Fruit fly (Drosophila melanogaster) whole organism, embryonic: ENCODE measurements around the gene CG12507.
A peak's percentile ranks its signal among the peaks of the same experiment; 100 is the strongest.

Experiments used
- Abd-B ChIP-seq: fragments of 200-800 bp; sonication (Bioruptor generic); optimal IDR thresholded peaks from 2 replicates; lab custom pipeline; 2018; ENCODE audit warnings: missing biosample characterization, mild to moderate bottlenecking, missing genetic modification characterization, moderate library complexity
- C15 ChIP-seq: fragments of 200-800 bp; sonication (Bioruptor generic); IDR thresholded peaks from 3 replicates; pipeline ENCODE4 v1.3.6; 2022; ENCODE audit warnings: missing biosample characterization, missing genetic modification characterization
- CG10654 ChIP-seq: fragments of 200-800 bp; sonication (Bioruptor generic); optimal IDR thresholded peaks from 2 replicates; lab custom pipeline; 2016; ENCODE audit warnings: missing biosample characterization, missing genetic modification characterization
- CG11247 ChIP-seq: fragments of 200-800 bp; sonication (Bioruptor generic); IDR thresholded peaks from 2 replicates; pipeline ENCODE4 v1.3.6; 2022; ENCODE audit warnings: missing biosample characterization, missing genetic modification characterization
- CG12104 ChIP-seq: fragments of 200-800 bp; sonication (Bioruptor generic); optimal IDR thresholded peaks from 3 replicates; lab custom pipeline; 2016; ENCODE audit warnings: missing biosample characterization, missing genetic modification characterization
- CG12236 ChIP-seq: fragments of 200-800 bp; sonication (Bioruptor generic); optimal IDR thresholded peaks from 2 replicates; lab custom pipeline; 2016; ENCODE audit warnings: missing biosample characterization, missing genetic modification characterization
- CG13287 ChIP-seq: fragments of 200-800 bp; sonication (Bioruptor generic); IDR thresholded peaks from 2 replicates; pipeline ENCODE4 v1.3.6; 2022; ENCODE audit warnings: missing biosample characterization, missing genetic modification characterization; ENCODE audit not compliant: partially characterized antibody
- CG13775 ChIP-seq: fragments of 200-800 bp; sonication (Bioruptor generic); optimal IDR thresholded peaks from 3 replicates; lab custom pipeline; 2017; ENCODE audit warnings: missing biosample characterization, mild to moderate bottlenecking, missing genetic modification characterization
- CG15479 ChIP-seq: fragments of 200-800 bp; sonication (Bioruptor generic); optimal IDR thresholded peaks from 3 replicates; lab custom pipeline; 2019; ENCODE audit warnings: missing biosample characterization, mild to moderate bottlenecking, missing genetic modification characterization, moderate library complexity
- CG17612 ChIP-seq: fragments of 200-800 bp; sonication (Bioruptor generic); IDR thresholded peaks from 2 replicates; pipeline ENCODE4 v1.3.6; 2022; ENCODE audit warnings: missing biosample characterization, missing genetic modification characterization
- CG3163 ChIP-seq: fragments of 200-800 bp; sonication (Bioruptor generic); optimal IDR thresholded peaks from 3 replicates; lab custom pipeline; 2016; ENCODE audit warnings: missing biosample characterization, missing genetic modification characterization
- CG32767 ChIP-seq: fragments of 200-800 bp; sonication (Bioruptor generic); IDR thresholded peaks from 2 replicates; pipeline ENCODE4 v1.3.6; 2022; ENCODE audit warnings: missing biosample characterization, missing genetic modification characterization
- CG32772 ChIP-seq: fragments of 200-800 bp; sonication (Bioruptor generic); IDR thresholded peaks from 2 replicates; pipeline ENCODE4 v1.3.6; 2022; ENCODE audit warnings: missing biosample characterization, missing genetic modification characterization
- CG33557 ChIP-seq: fragments of 200-800 bp; sonication (Bioruptor generic); optimal IDR thresholded peaks from 2 replicates; lab custom pipeline; 2019; ENCODE audit warnings: missing biosample characterization, mild to moderate bottlenecking, missing genetic modification characterization, moderate library complexity
- CG3407 ChIP-seq: fragments of 200-800 bp; sonication (Bioruptor generic); optimal IDR thresholded peaks from 2 replicates; lab custom pipeline; 2018; ENCODE audit warnings: missing biosample characterization, mild to moderate bottlenecking, missing genetic modification characterization
- CG4707 ChIP-seq: fragments of 200-800 bp; sonication (Bioruptor generic); optimal IDR thresholded peaks from 2 replicates; lab custom pipeline; 2018; ENCODE audit warnings: missing biosample characterization, mild to moderate bottlenecking, missing genetic modification characterization, moderate library complexity
- CG5953 ChIP-seq: fragments of 200-800 bp; sonication (Bioruptor generic); IDR thresholded peaks from 2 replicates; pipeline ENCODE4 v1.3.6; 2022; ENCODE audit warnings: missing biosample characterization, missing genetic modification characterization
- CG7839 ChIP-seq: fragments of 200-800 bp; sonication (Bioruptor generic); optimal IDR thresholded peaks from 3 replicates; lab custom pipeline; 2018; ENCODE audit warnings: missing biosample characterization, mild to moderate bottlenecking, missing genetic modification characterization, moderate library complexity
- CG9215 ChIP-seq: fragments of 200-800 bp; sonication (Bioruptor generic); IDR thresholded peaks from 2 replicates; pipeline ENCODE4 v1.3.6; 2022; ENCODE audit warnings: missing biosample characterization, missing genetic modification characterization
- Dek ChIP-seq: fragments of 200-800 bp; sonication (Bioruptor generic); optimal IDR thresholded peaks from 3 replicates; lab custom pipeline; 2019; ENCODE audit warnings: missing biosample characterization, mild to moderate bottlenecking, missing genetic modification characterization, moderate library complexity
- E2f2 ChIP-seq: fragments of 200-800 bp; sonication (Bioruptor generic); IDR thresholded peaks from 2 replicates; pipeline ENCODE4 v1.3.6; 2022; ENCODE audit warnings: missing biosample characterization, missing genetic modification characterization
- Eip74EF ChIP-seq, 2 experiments: fragments of 200-800 bp in 1 of 2; fragments of >200 bp in 1 of 2; sonication (Bioruptor generic) in 1 of 2; optimal IDR thresholded peaks; 2 replicates each; lab custom pipeline; 2017 to 2019; ENCODE audit warnings: missing biosample characterization in 2 of 2, missing genetic modification characterization in 2 of 2, mild to moderate bottlenecking in 1 of 2, moderate library complexity in 1 of 2
- Hr3 ChIP-seq: fragments of 200-800 bp; sonication (Bioruptor generic); optimal IDR thresholded peaks from 3 replicates; lab custom pipeline; 2016; ENCODE audit warnings: missing biosample characterization, missing genetic modification characterization
- Hr39 ChIP-seq: fragments of >200 bp; optimal IDR thresholded peaks from 2 replicates; lab custom pipeline; 2017
- Hr78 ChIP-seq, 2 experiments: fragments of 200-800 bp in 1 of 2; fragments of >200 bp in 1 of 2; sonication (Bioruptor generic) in 1 of 2; optimal IDR thresholded peaks; 2 replicates each; lab custom pipeline; 2017 to 2019; ENCODE audit warnings: missing biosample characterization in 2 of 2, missing genetic modification characterization in 2 of 2, mild to moderate bottlenecking in 1 of 2, moderate library complexity in 1 of 2
- NK7.1 ChIP-seq: fragments of 200-800 bp; sonication (Bioruptor generic); optimal IDR thresholded peaks from 3 replicates; lab custom pipeline; 2016; ENCODE audit warnings: missing biosample characterization, missing genetic modification characterization
- Rfx ChIP-seq: fragments of 200-800 bp; sonication (Bioruptor generic); IDR thresholded peaks from 2 replicates; pipeline ENCODE4 v1.3.6; 2022; ENCODE audit warnings: missing biosample characterization, missing genetic modification characterization
- Sin3A ChIP-seq: fragments of >200 bp; optimal IDR thresholded peaks from 2 replicates; lab custom pipeline; 2018
- Sox100B ChIP-seq: fragments of 200-800 bp; sonication (Bioruptor generic); optimal IDR thresholded peaks from 3 replicates; lab custom pipeline; 2018; ENCODE audit warnings: missing biosample characterization, mild to moderate bottlenecking, missing genetic modification characterization
- ab ChIP-seq: fragments of 200-800 bp; sonication (Bioruptor generic); optimal IDR thresholded peaks from 2 replicates; lab custom pipeline; 2016; ENCODE audit warnings: missing biosample characterization, missing genetic modification characterization
- ara ChIP-seq: fragments of 200-800 bp; sonication (Bioruptor generic); IDR thresholded peaks from 2 replicates; pipeline ENCODE4 v1.3.6; 2022; ENCODE audit warnings: missing biosample characterization, missing genetic modification characterization
- bigmax ChIP-seq: fragments of 200-800 bp; sonication (Bioruptor generic); optimal IDR thresholded peaks from 2 replicates; lab custom pipeline; 2018; ENCODE audit warnings: missing biosample characterization, mild to moderate bottlenecking, missing genetic modification characterization
- cg ChIP-seq: fragments of 200-800 bp; sonication (Bioruptor generic); optimal IDR thresholded peaks from 3 replicates; lab custom pipeline; 2019; ENCODE audit warnings: missing biosample characterization, mild to moderate bottlenecking, missing genetic modification characterization, moderate library complexity
- corto ChIP-seq: fragments of 200-800 bp; sonication (Bioruptor generic); optimal IDR thresholded peaks from 2 replicates; lab custom pipeline; 2016; ENCODE audit warnings: missing biosample characterization, mild to moderate bottlenecking, missing genetic modification characterization, moderate library complexity
- crc ChIP-seq: fragments of 200-800 bp; sonication (Bioruptor generic); optimal IDR thresholded peaks from 2 replicates; lab custom pipeline; 2016; ENCODE audit warnings: missing biosample characterization, missing genetic modification characterization
- emc ChIP-seq: fragments of 200-800 bp; sonication (Bioruptor generic); optimal IDR thresholded peaks from 2 replicates; lab custom pipeline; 2016; ENCODE audit warnings: missing biosample characterization, missing genetic modification characterization
- gcm ChIP-seq: fragments of 200-800 bp; sonication (Bioruptor generic); optimal IDR thresholded peaks from 2 replicates; lab custom pipeline; 2019; ENCODE audit warnings: missing biosample characterization, mild to moderate bottlenecking, missing genetic modification characterization, moderate library complexity
- gcm2 ChIP-seq: fragments of 200-800 bp; sonication (Bioruptor generic); optimal IDR thresholded peaks from 2 replicates; lab custom pipeline; 2016; ENCODE audit warnings: missing biosample characterization, missing genetic modification characterization
- kah ChIP-seq: fragments of 200-800 bp; sonication (Bioruptor generic); optimal IDR thresholded peaks from 2 replicates; lab custom pipeline; 2018; ENCODE audit warnings: missing biosample characterization, mild to moderate bottlenecking, missing genetic modification characterization
- luna ChIP-seq: fragments of 200-800 bp; sonication (Bioruptor generic); optimal IDR thresholded peaks from 2 replicates; lab custom pipeline; 2016; ENCODE audit warnings: missing biosample characterization, missing genetic modification characterization
- pb ChIP-seq: fragments of 200-800 bp; sonication (Bioruptor generic); optimal IDR thresholded peaks from 3 replicates; lab custom pipeline; 2016; ENCODE audit warnings: missing biosample characterization, missing genetic modification characterization
- prd ChIP-seq, 3 experiments: fragments of >200 bp in 2 of 3; fragments of 200-800 bp in 1 of 3; sonication (Bioruptor generic) in 1 of 3; optimal IDR thresholded peaks in 2 of 3; IDR thresholded peaks in 1 of 3; 2 replicates in 2 of 3; 3 replicates in 1 of 3; pipeline versions ENCODE4 v1.3.6 to Lab custom; 2017 to 2022; ENCODE audit warnings: missing biosample characterization in 1 of 3, missing genetic modification characterization in 1 of 3
- pros ChIP-seq: fragments of 200-800 bp; sonication (Bioruptor generic); optimal IDR thresholded peaks from 3 replicates; lab custom pipeline; 2019; ENCODE audit warnings: missing biosample characterization, mild to moderate bottlenecking, missing genetic modification characterization, moderate library complexity
- sc ChIP-seq, 3 experiments: fragments of >200 bp in 2 of 3; fragments of 200-800 bp in 1 of 3; sonication (Bioruptor generic) in 1 of 3; optimal IDR thresholded peaks; 2 replicates in 2 of 3; 3 replicates in 1 of 3; lab custom pipeline; 2017; ENCODE audit warnings: mild to moderate bottlenecking in 1 of 3, missing biosample characterization in 1 of 3, missing genetic modification characterization in 1 of 3, missing genetic modification reagents in 1 of 3
- shn ChIP-seq: fragments of 200-800 bp; sonication (Bioruptor generic); optimal IDR thresholded peaks from 3 replicates; lab custom pipeline; 2016; ENCODE audit warnings: missing biosample characterization, missing genetic modification characterization
- slbo ChIP-seq: fragments of 200-800 bp; sonication (Bioruptor generic); IDR thresholded peaks from 2 replicates; pipeline ENCODE4 v1.3.6; 2022; ENCODE audit warnings: missing biosample characterization, missing genetic modification characterization
- sr ChIP-seq: fragments of 200-800 bp; sonication (Bioruptor generic); IDR thresholded peaks from 3 replicates; pipeline ENCODE4 v1.3.6; 2022; ENCODE audit warnings: missing biosample characterization, missing genetic modification characterization
- tna ChIP-seq: fragments of 200-800 bp; sonication (Bioruptor generic); IDR thresholded peaks from 2 replicates; pipeline ENCODE4 v1.3.6; 2022; ENCODE audit warnings: missing biosample characterization, missing genetic modification characterization; ENCODE audit not compliant: partially characterized antibody
- tup ChIP-seq: fragments of 200-800 bp; sonication (Bioruptor generic); optimal IDR thresholded peaks from 2 replicates; lab custom pipeline; 2016; ENCODE audit warnings: missing biosample characterization, mild to moderate bottlenecking, missing genetic modification characterization, moderate library complexity
- wdn ChIP-seq: fragments of 200-800 bp; sonication (Bioruptor generic); IDR thresholded peaks from 2 replicates; pipeline ENCODE4 v1.3.6; 2022; ENCODE audit warnings: missing biosample characterization, missing genetic modification characterization

CG12507 gene

dm6 chrX:16216830-16217517, 49.4 kb downstream of the CG12507 start (continued):
- TF ChIP-seq CG33557 (GFP tag; lab: Kevin White, UChicago), result no peak
- TF ChIP-seq wdn, result no peak
- TF ChIP-seq tna, result no peak
- TF ChIP-seq CG12104 (GFP tag; lab: Kevin White, UChicago), result no peak
- no peak for TF ChIP-seq gcm2 (GFP tag; lab: Kevin White, UChicago)
- no peak for TF ChIP-seq CG13775
- no peak for TF ChIP-seq CG7839 (tag; lab: Kevin White, UChicago)
- TF ChIP-seq Abd-B (GFP tag; lab: Kevin White, UChicago), result no peak
- no peak for TF ChIP-seq NK7.1 (GFP tag; lab: Kevin White, UChicago)
- no peak for TF ChIP-seq CG32767 (GFP tag; lab: Robert Waterston, UW)
- no peak for TF ChIP-seq CG11247 (GFP tag; lab: Robert Waterston, UW)
- TF ChIP-seq CG4707 (GFP tag; lab: Kevin White, UChicago), result no peak
- no peak for TF ChIP-seq pros (GFP tag; lab: Kevin White, UChicago)
- TF ChIP-seq Hr39 (lab: Kevin White, UChicago), result peak; percentile 76
- peak; percentile 38; the same call in 1 of the 2 replicates for TF ChIP-seq CG13287 (GFP tag; lab: Robert Waterston, UW)
- no peak for TF ChIP-seq corto (GFP tag; lab: Kevin White, UChicago)
- TF ChIP-seq CG10654 (GFP tag; lab: Kevin White, UChicago), result no peak
- no peak for TF ChIP-seq Hr3 (GFP tag; lab: Kevin White, UChicago)
- TF ChIP-seq CG32772 (GFP tag; lab: Robert Waterston, UW), result no peak
- no peak for TF ChIP-seq ab (GFP tag; lab: Kevin White, UChicago)
- no peak for TF ChIP-seq CG5953
- TF ChIP-seq CG17612 (GFP tag; lab: Robert Waterston, UW), result no peak
- no peak for TF ChIP-seq slbo (GFP tag; lab: Robert Waterston, UW)
- TF ChIP-seq prd (optimal IDR thresholded peaks at IDR 0.05; lab: Kevin White, UChicago), result no peak
- TF ChIP-seq prd (GFP tag; IDR thresholded peaks at IDR 0.05; lab: Robert Waterston, UW), result no peak
- TF ChIP-seq CG15479 (GFP tag; lab: Kevin White, UChicago), result peak; percentile 5
- peak in 1 of 2 experiments; percentile 28 for TF ChIP-seq Hr78 (GFP tag; optimal IDR thresholded peaks at IDR 0.05; lab: Kevin White, UChicago)
- no peak for TF ChIP-seq Rfx (GFP tag; lab: Robert Waterston, UW)
- no peak for TF ChIP-seq emc
- no peak for TF ChIP-seq sr (GFP tag; lab: Robert Waterston, UW)
- TF ChIP-seq sc (optimal IDR thresholded peaks at IDR 0.05; lab: Kevin White, UChicago), result no peak
- no peak for TF ChIP-seq sc (GFP tag; optimal IDR thresholded peaks at IDR 0.05; lab: Kevin White, UChicago)
- no peak for TF ChIP-seq C15 (GFP tag; lab: Robert Waterston, UW)
- no peak for TF ChIP-seq bigmax (GFP tag; lab: Kevin White, UChicago)
- no peak for TF ChIP-seq gcm (GFP tag; lab: Kevin White, UChicago)
- peak; percentile 95 for TF ChIP-seq cg (GFP tag; lab: Kevin White, UChicago)
- TF ChIP-seq shn (GFP tag; lab: Kevin White, UChicago), result no peak
- TF ChIP-seq luna, result no peak
- peak in 1 of 2 experiments; percentile 58 for TF ChIP-seq Eip74EF (GFP tag; optimal IDR thresholded peaks at IDR 0.05; lab: Kevin White, UChicago)
- TF ChIP-seq Sin3A (lab: Kevin White, UChicago), result no peak
- TF ChIP-seq tup, result no peak
- TF ChIP-seq Sox100B (GFP tag; lab: Kevin White, UChicago), result no peak
- TF ChIP-seq CG9215 (GFP tag; lab: Robert Waterston, UW), result no peak
- TF ChIP-seq CG3163 (GFP tag; lab: Kevin White, UChicago), result peak; percentile 100
- TF ChIP-seq pb (GFP tag; lab: Kevin White, UChicago), result no peak
- TF ChIP-seq Dek (tag; lab: Kevin White, UChicago), result no peak
- TF ChIP-seq E2f2, result no peak
- TF ChIP-seq CG3407 (GFP tag; lab: Kevin White, UChicago), result no peak
- no peak for TF ChIP-seq CG12236
- no peak for TF ChIP-seq crc (GFP tag; lab: Kevin White, UChicago)
- TF ChIP-seq kah, result no peak
- no peak for TF ChIP-seq ara
